Fruit fly (Drosophila melanogaster) whole organism, adult: ENCODE results near the gene CG31055.

Experiments
- CG11617 ChIP-seq: fragments of 200-800 bp; sonication (Bioruptor generic); optimal IDR thresholded peaks from 2 replicates; lab custom pipeline; 2017; ENCODE audit warnings: mild to moderate bottlenecking, missing biosample characterization, missing genetic modification reagents, missing genetic modification characterization
- CG12768 ChIP-seq: fragments of 200-800 bp; sonication (Bioruptor generic); optimal IDR thresholded peaks from 2 replicates; lab custom pipeline; 2017; ENCODE audit warnings: missing biosample characterization, missing genetic modification characterization, mild to moderate bottlenecking, moderate library complexity, missing genetic modification reagents
- CG14711 ChIP-seq: fragments of 200-800 bp; sonication (Bioruptor generic); optimal IDR thresholded peaks from 2 replicates; lab custom pipeline; 2018; ENCODE audit warnings: missing biosample characterization, mild to moderate bottlenecking, missing genetic modification characterization, moderate library complexity
- CG1620 ChIP-seq: fragments of 200-800 bp; sonication (Bioruptor generic); optimal IDR thresholded peaks from 2 replicates; lab custom pipeline; 2016; ENCODE audit warnings: missing biosample characterization, missing genetic modification characterization
- CG33017 ChIP-seq: fragments of 200-800 bp; sonication (Bioruptor generic); optimal IDR thresholded peaks from 2 replicates; lab custom pipeline; 2018; ENCODE audit warnings: missing biosample characterization, mild to moderate bottlenecking, missing genetic modification characterization, moderate library complexity
- CG5204 ChIP-seq: fragments of 200-800 bp; sonication (Bioruptor generic); optimal IDR thresholded peaks from 2 replicates; lab custom pipeline; 2016; ENCODE audit warnings: missing biosample characterization, missing genetic modification characterization
- CG7045 ChIP-seq: fragments of 200-800 bp; sonication (Bioruptor generic); optimal IDR thresholded peaks from 2 replicates; lab custom pipeline; 2017; ENCODE audit warnings: missing biosample characterization, mild to moderate bottlenecking, missing genetic modification characterization
- CG7101 ChIP-seq: fragments of 200-800 bp; sonication (Bioruptor generic); optimal IDR thresholded peaks from 2 replicates; lab custom pipeline; 2018; ENCODE audit warnings: missing biosample characterization, mild to moderate bottlenecking, missing genetic modification characterization, moderate library complexity
- Clk ChIP-seq: fragments of 200-800 bp; sonication (Bioruptor generic); optimal IDR thresholded peaks from 2 replicates; lab custom pipeline; 2017; ENCODE audit warnings: missing biosample characterization, missing genetic modification characterization
- Crg-1 ChIP-seq: fragments of 200-800 bp; sonication (Bioruptor generic); optimal IDR thresholded peaks from 2 replicates; lab custom pipeline; 2016; ENCODE audit warnings: missing biosample characterization, missing genetic modification characterization
- Hr96 ChIP-seq: fragments of 200-800 bp; sonication (Bioruptor generic); optimal IDR thresholded peaks from 2 replicates; lab custom pipeline; 2016; ENCODE audit warnings: missing biosample characterization, missing genetic modification characterization
- Mnt ChIP-seq: fragments of 200-800 bp; sonication (Bioruptor generic); optimal IDR thresholded peaks from 2 replicates; lab custom pipeline; 2016; ENCODE audit warnings: missing biosample characterization, mild to moderate bottlenecking, missing genetic modification characterization
- bab1 ChIP-seq: fragments of 200-800 bp; sonication (Bioruptor generic); optimal IDR thresholded peaks from 3 replicates; lab custom pipeline; 2019; ENCODE audit warnings: missing biosample characterization, mild to moderate bottlenecking, missing genetic modification characterization, moderate library complexity
- cic ChIP-seq: fragments of 200-800 bp; sonication (Bioruptor generic); optimal IDR thresholded peaks from 2 replicates; lab custom pipeline; 2017; ENCODE audit warnings: missing biosample characterization, mild to moderate bottlenecking, missing genetic modification characterization, moderate library complexity
- cnc ChIP-seq, 2 experiments: fragments of >200 bp; optimal IDR thresholded peaks; 2 replicates each; lab custom pipeline; 2017
- kay ChIP-seq: fragments of 200-800 bp; sonication (Bioruptor generic); peaks from one replicate; lab custom pipeline; 2016; ENCODE audit warnings: missing biosample characterization, missing genetic modification characterization, borderline replicate concordance
- ovo ChIP-seq: fragments of 200-800 bp; sonication (Bioruptor generic); optimal IDR thresholded peaks from 2 replicates; lab custom pipeline; 2016; ENCODE audit warnings: missing biosample characterization, missing genetic modification characterization
- pad ChIP-seq: fragments of 200-800 bp; sonication (Bioruptor generic); optimal IDR thresholded peaks from 3 replicates; lab custom pipeline; 2017; ENCODE audit warnings: missing biosample characterization, missing genetic modification characterization, mild to moderate bottlenecking, moderate library complexity, missing genetic modification reagents
- tj ChIP-seq: fragments of 200-800 bp; sonication (Bioruptor generic); optimal IDR thresholded peaks from 3 replicates; lab custom pipeline; 2017; ENCODE audit warnings: missing biosample characterization, mild to moderate bottlenecking, missing genetic modification characterization, moderate library complexity
- toe ChIP-seq: fragments of 200-800 bp; sonication (Bioruptor generic); optimal IDR thresholded peaks from 2 replicates; lab custom pipeline; 2016; ENCODE audit warnings: missing biosample characterization, missing genetic modification characterization

The CG31055 gene

dm6 chr3R:27637264-27637860 lies 50.6 kb downstream of the CG31055 start:
- TF ChIP-seq pad (GFP tag; lab: Kevin White, UChicago) (no peak), Mnt (GFP tag; lab: Kevin White, UChicago) (no peak), CG12768 (GFP tag; lab: Kevin White, UChicago) (no peak), CG33017 (tag; lab: Kevin White, UChicago) (no peak), kay (GFP tag; lab: Kevin White, UChicago) (no peak), CG7101 (tag; lab: Kevin White, UChicago) (no peak), tj (GFP tag; lab: Kevin White, UChicago) (no peak)

- no peak for TF ChIP-seq Clk (GFP tag; lab: Kevin White, UChicago)
- no peak for TF ChIP-seq pad (GFP tag; lab: Kevin White, UChicago)
- no peak for TF ChIP-seq Mnt (GFP tag; lab: Kevin White, UChicago)
- TF ChIP-seq bab1 (GFP tag; lab: Kevin White, UChicago) = no peak
- no peak for TF ChIP-seq CG33017 (tag; lab: Kevin White, UChicago)
- no peak for TF ChIP-seq CG5204 (GFP tag; lab: Kevin White, UChicago)
- no peak for TF ChIP-seq tj (GFP tag; lab: Kevin White, UChicago)
- no peak for TF ChIP-seq ovo (GFP tag; lab: Kevin White, UChicago)
- no peak for TF ChIP-seq Crg-1 (GFP tag; lab: Kevin White, UChicago)
- TF ChIP-seq CG1620 (GFP tag; lab: Kevin White, UChicago) = no peak
- no peak for TF ChIP-seq CG12768 (GFP tag; lab: Kevin White, UChicago)
- no peak for TF ChIP-seq cnc (optimal IDR thresholded peaks at IDR 0.05; lab: Kevin White, UChicago)
- no peak for TF ChIP-seq CG11617 (GFP tag; lab: Kevin White, UChicago)
- no peak for TF ChIP-seq CG14711
Measured at dm6 chr3R:27636720-27637119, 51.2 kb downstream of the CG31055 start.

DNA sequence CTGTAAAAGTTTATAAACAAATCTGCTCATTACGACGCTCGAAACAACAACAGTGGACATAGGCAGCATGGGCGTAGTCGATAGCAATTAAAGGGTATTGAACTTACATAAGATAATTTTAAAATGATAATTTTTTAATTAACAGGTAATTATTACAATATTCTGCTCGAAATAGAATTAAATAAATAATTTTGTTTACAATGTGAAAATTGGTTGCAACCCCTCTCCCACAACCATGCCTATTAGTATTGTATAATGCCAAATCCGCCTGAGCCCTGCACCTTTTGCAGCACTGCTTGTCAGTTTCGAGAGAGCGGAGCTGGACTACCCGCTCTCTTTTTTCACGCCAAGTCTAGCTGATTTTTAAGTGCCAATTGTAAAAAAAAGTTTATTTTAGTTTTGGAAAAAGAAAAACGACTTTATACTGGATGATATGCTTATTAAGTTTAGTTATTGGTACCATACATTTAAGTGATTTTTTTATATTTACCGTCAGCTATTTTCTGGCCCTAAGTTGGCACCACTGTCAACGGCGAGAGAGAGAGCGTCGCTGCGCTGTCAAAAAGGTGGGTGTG lies 51.8 kb downstream of the CG31055 start, which contains the start of the genes CG5611 and Mtl:
Gene CG5611, minus strand, starts transcription at position 51 of the 575 bp plus-strand sequence.
Gene Mtl, plus strand, starts transcription at position 403 of the 575 bp plus-strand sequence.
- TF ChIP-seq kay (GFP tag; lab: Kevin White, UChicago) = peak; percentile 98
- TF ChIP-seq bab1 (GFP tag; lab: Kevin White, UChicago) = peak; percentile 100
- TF ChIP-seq CG33017 (tag; lab: Kevin White, UChicago) = peak; percentile 100
- TF ChIP-seq toe (GFP tag; lab: Kevin White, UChicago) = peak; percentile 100
- TF ChIP-seq tj (GFP tag; lab: Kevin White, UChicago) = peak; percentile 96
- TF ChIP-seq cic (GFP tag; lab: Kevin White, UChicago) = peak; percentile 95
- peak; percentile 99 for TF ChIP-seq CG11617 (GFP tag; lab: Kevin White, UChicago)
- TF ChIP-seq CG1620 (GFP tag; lab: Kevin White, UChicago) = peak; percentile 100
- peak; percentile 99 for TF ChIP-seq Clk (GFP tag; lab: Kevin White, UChicago)
- TF ChIP-seq pad (GFP tag; lab: Kevin White, UChicago) = peak; percentile 96
- TF ChIP-seq Hr96 = peak; percentile 96
- peak; percentile 99 for TF ChIP-seq CG14711
- TF ChIP-seq cnc (optimal IDR thresholded peaks at IDR 0.05; lab: Kevin White, UChicago) = no peak
- TF ChIP-seq CG5204 (GFP tag; lab: Kevin White, UChicago) = peak; percentile 99
- peak; percentile 100 for TF ChIP-seq Crg-1 (GFP tag; lab: Kevin White, UChicago)
- peak; percentile 100 for TF ChIP-seq ovo (GFP tag; lab: Kevin White, UChicago)
- TF ChIP-seq CG7045 (GFP tag; lab: Kevin White, UChicago) = peak; percentile 100
- peak; percentile 100 for TF ChIP-seq CG12768 (GFP tag; lab: Kevin White, UChicago)
- TF ChIP-seq CG7101 (tag; lab: Kevin White, UChicago) = peak; percentile 100
- peak; percentile 97 for TF ChIP-seq Mnt (GFP tag; lab: Kevin White, UChicago)
